Worm (Caenorhabditis elegans) whole organism, young adult: ENCODE measurements around the gene F52C9.5.

ENCODE experiments used
- ama-1 ChIP-seq, 3 experiments: fragments of 150-350 bp in 1 of 3; sonication (generic microtip) in 2 of 3; optimal IDR thresholded peaks; 2 replicates each; lab custom pipeline; 2014 to 2018; ENCODE audit warnings: missing biosample characterization in 2 of 3, missing genetic modification characterization in 2 of 3, missing genetic modification reagents in 2 of 3
- athp-1 ChIP-seq: sonication (generic microtip); optimal IDR thresholded peaks from 2 replicates; lab custom pipeline; 2017; ENCODE audit warnings: mild to moderate bottlenecking, missing genetic modification characterization, missing compliant biosample characterization
- ceh-100 ChIP-seq: fragments of 200-800 bp; sonication (Bioruptor generic); IDR thresholded peaks from 2 replicates; pipeline ENCODE4 v1.3.6; 2022; ENCODE audit warnings: missing genetic modification reagents, missing genetic modification characterization, missing compliant biosample characterization
- sdz-38 ChIP-seq: sonication (generic microtip); optimal IDR thresholded peaks from 2 replicates; lab custom pipeline; 2016; ENCODE audit warnings: missing genotype, missing genetic modification characterization, missing compliant biosample characterization
- snpc-4 ChIP-seq, 5 experiments: fragments of 150-350 bp in 1 of 5; sonication (generic microtip) in 4 of 5; optimal IDR thresholded peaks; 2 replicates each; lab custom pipeline; 2014 to 2018; ENCODE audit warnings: missing genetic modification characterization in 5 of 5, missing biosample characterization in 3 of 5, antibody characterized with exemption in 2 of 5, mild to moderate bottlenecking in 2 of 5, missing compliant biosample characterization in 2 of 5, missing genotype in 2 of 5, moderate library complexity in 2 of 5, missing genetic modification reagents in 1 of 5
- unc-62 ChIP-seq: fragments of 150-350 bp; optimal IDR thresholded peaks from 2 replicates; lab custom pipeline; 2014; ENCODE audit warnings: missing biosample characterization, missing genetic modification reagents, missing genetic modification characterization
- ztf-26 ChIP-seq: sonication (generic microtip); optimal IDR thresholded peaks from 2 replicates; lab custom pipeline; 2017; ENCODE audit warnings: missing genetic modification characterization, missing compliant biosample characterization

DNA sequence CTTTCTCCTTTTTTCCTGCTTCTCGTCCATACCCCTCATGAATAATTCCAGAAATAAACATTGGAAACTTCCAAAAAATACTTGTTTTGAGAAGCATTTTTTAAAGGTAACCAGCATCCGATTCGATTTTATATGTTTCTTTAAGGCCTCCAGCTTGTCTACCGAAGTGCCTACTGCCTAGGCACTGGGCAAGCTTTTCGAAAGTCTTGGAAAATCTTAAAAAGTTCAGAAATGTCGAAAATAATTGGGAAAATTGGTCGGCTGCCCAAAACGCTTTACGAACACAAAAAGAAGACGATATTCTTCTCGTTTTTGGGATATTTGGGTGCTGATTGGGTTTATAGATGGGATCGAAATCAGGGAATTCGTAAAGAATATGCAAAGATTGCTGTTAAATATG, 19.6 kb downstream of the F52C9.5 start, which contains the start of gene F52C9.3:
- no peak for TF ChIP-seq sdz-38 (tag; lab: Kevin White, UChicago)
- TF ChIP-seq athp-1 (tag; lab: Kevin White, UChicago) = no peak
- no peak for TF ChIP-seq ztf-26 (tag; lab: Kevin White, UChicago)
- no peak for TF ChIP-seq snpc-4 (GFP tag; optimal IDR thresholded peaks at IDR 0.05; lab: Kevin White, UChicago)
- TF ChIP-seq snpc-4 (tag; optimal IDR thresholded peaks at IDR 0.05; lab: Kevin White, UChicago) = no peak
- no peak for TF ChIP-seq ama-1 (optimal IDR thresholded peaks at IDR 0.05; lab: Kevin White, UChicago)
- TF ChIP-seq ama-1 (GFP tag; optimal IDR thresholded peaks at IDR 0.05; lab: Kevin White, UChicago) = no peak
- TF ChIP-seq ceh-100 (GFP tag; lab: Robert Waterston, UW) = no peak
- no peak for TF ChIP-seq unc-62 (GFP tag; lab: Kevin White, UChicago)
